Fruit fly (Drosophila melanogaster): ENCODE measurements around the gene CG42685.

DNA sequence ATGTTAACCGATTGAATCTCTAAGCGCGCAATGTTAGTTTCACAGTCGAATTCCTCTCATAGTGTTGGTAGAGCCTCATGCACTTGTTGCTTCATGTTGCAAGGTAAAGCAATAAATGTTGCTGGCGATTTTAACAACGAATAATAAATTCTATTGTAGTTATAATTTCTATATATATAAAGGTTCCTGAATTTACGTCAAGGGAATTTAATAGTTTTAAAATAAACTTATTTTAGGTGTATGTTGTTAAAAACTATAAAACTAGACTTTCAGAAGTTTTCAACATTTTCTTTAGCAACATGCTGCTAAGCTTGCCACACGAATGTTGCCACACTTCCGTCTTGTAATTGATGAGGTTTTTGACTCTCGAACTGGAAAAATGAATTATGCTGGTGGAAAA lies 39.7 kb downstream of the CG42685 start:
- TF ChIP-seq usp (GFP tag; optimal IDR thresholded peaks at IDR 0.05) (no peak), EcR (GFP tag; optimal IDR thresholded peaks at IDR 0.05) (no peak), psq (optimal IDR thresholded peaks at IDR 0.05) (no peak), CG8478 (optimal IDR thresholded peaks at IDR 0.05) (no peak), pan (optimal IDR thresholded peaks at IDR 0.05) (no peak)
